Worm (Caenorhabditis elegans): ENCODE data around the gene twk-45.

The twk-45 gene

ce11 chrIII:2760726-2761125 lies 41.0 kb downstream of the twk-45 start, which contains the start of gene pho-9:
Gene pho-9, minus strand, starts transcription at chrIII:2760816.
- TF ChIP-seq rnt-1 (tag; optimal IDR thresholded peaks at IDR 0.05), result no peak
- TF ChIP-seq elt-2 (tag; optimal IDR thresholded peaks at IDR 0.05), result peak; percentile 50

- TF ChIP-seq ceh-34 (tag; optimal IDR thresholded peaks at IDR 0.05), result no peak
- TF ChIP-seq sox-4 (tag; optimal IDR thresholded peaks at IDR 0.05), result no peak
- no peak for TF ChIP-seq ceh-19 (GFP tag; optimal IDR thresholded peaks at IDR 0.05)
- TF ChIP-seq unc-55 (GFP tag; optimal IDR thresholded peaks at IDR 0.05), result no peak
- TF ChIP-seq elt-2 (tag; optimal IDR thresholded peaks at IDR 0.05), result no peak
- no peak for TF ChIP-seq C08G9.2 (tag; optimal IDR thresholded peaks at IDR 0.05)
- TF ChIP-seq che-1 (tag; optimal IDR thresholded peaks at IDR 0.05), result no peak
- no peak for TF ChIP-seq pros-1 (tag; optimal IDR thresholded peaks at IDR 0.05)
- TF ChIP-seq dmd-4 (tag; optimal IDR thresholded peaks at IDR 0.05; ENCODE audit: borderline replicate concordance), result no peak
- no peak for TF ChIP-seq nhr-232 (tag; optimal IDR thresholded peaks at IDR 0.05)
- no peak for TF ChIP-seq unc-86 (tag; optimal IDR thresholded peaks at IDR 0.05)
- TF ChIP-seq syd-9 (tag; optimal IDR thresholded peaks at IDR 0.05), result no peak
- no peak for TF ChIP-seq unc-3 (GFP tag; conservative IDR thresholded peaks at IDR 0.05)
- TF ChIP-seq unc-3 (tag; optimal IDR thresholded peaks at IDR 0.05), result no peak
- no peak for TF ChIP-seq F13H6.1 (tag; optimal IDR thresholded peaks at IDR 0.05)
- no peak for TF ChIP-seq pax-1 (tag; optimal IDR thresholded peaks at IDR 0.05)
- no peak for TF ChIP-seq sox-2 (GFP tag; IDR thresholded peaks at IDR 0.05)
Measured at ce11 chrIII:2759308-2759707, 42.4 kb downstream of the twk-45 start.

- no peak for TF ChIP-seq C38D4.7 (GFP tag; optimal IDR thresholded peaks at IDR 0.05)
- TF ChIP-seq lin-11 (tag; optimal IDR thresholded peaks at IDR 0.05), result no peak
- TF ChIP-seq nfya-1 (tag; optimal IDR thresholded peaks at IDR 0.05), result no peak
- TF ChIP-seq dve-1 (tag; optimal IDR thresholded peaks at IDR 0.05), result no peak
- no peak for TF ChIP-seq fkh-10 (GFP tag; optimal IDR thresholded peaks at IDR 0.05)
- TF ChIP-seq pax-1 (tag; optimal IDR thresholded peaks at IDR 0.05), result no peak
- no peak for TF ChIP-seq ets-4 (tag; optimal IDR thresholded peaks at IDR 0.05)
- no peak for TF ChIP-seq F13H6.1 (tag; optimal IDR thresholded peaks at IDR 0.05)
- no peak for TF ChIP-seq npax-4 (tag; optimal IDR thresholded peaks at IDR 0.05)
- no peak for TF ChIP-seq ceh-14 (tag; optimal IDR thresholded peaks at IDR 0.05)
- no peak for TF ChIP-seq Y22D7AL.16 (tag; optimal IDR thresholded peaks at IDR 0.05)
- TF ChIP-seq ceh-6 (GFP tag; optimal IDR thresholded peaks at IDR 0.05), result no peak
- TF ChIP-seq sox-2 (GFP tag; IDR thresholded peaks at IDR 0.05), result no peak
Measured at ce11 chrIII:2758092-2758491, 43.6 kb downstream of the twk-45 start.

ce11 chrIII:2757478-2757877 lies 44.2 kb downstream of the twk-45 start:
- TF ChIP-seq Y22D7AL.16 (tag; optimal IDR thresholded peaks at IDR 0.05), result no peak
- TF ChIP-seq dve-1 (tag; optimal IDR thresholded peaks at IDR 0.05), result peak; percentile 72

- TF ChIP-seq mec-3 (tag; optimal IDR thresholded peaks at IDR 0.05; ENCODE audit: borderline replicate concordance), result no peak
- no peak for TF ChIP-seq sox-4 (tag; optimal IDR thresholded peaks at IDR 0.05)
- TF ChIP-seq lim-6 (tag; optimal IDR thresholded peaks at IDR 0.05), result no peak
- TF ChIP-seq ceh-14 (tag; optimal IDR thresholded peaks at IDR 0.05), result no peak
- TF ChIP-seq T23F11.4 (GFP tag; optimal IDR thresholded peaks at IDR 0.05), result no peak
- no peak for TF ChIP-seq madf-2 (tag; optimal IDR thresholded peaks at IDR 0.05)
- no peak for TF ChIP-seq ahr-1 (tag; optimal IDR thresholded peaks at IDR 0.05)
- TF ChIP-seq ttx-3 (tag; optimal IDR thresholded peaks at IDR 0.05), result no peak
- no peak for TF ChIP-seq hlh-13 (GFP tag; optimal IDR thresholded peaks at IDR 0.05)
- no peak for TF ChIP-seq fkh-10 (GFP tag; optimal IDR thresholded peaks at IDR 0.05)
- no peak for TF ChIP-seq rnt-1 (tag; optimal IDR thresholded peaks at IDR 0.05)
- TF ChIP-seq Y22D7AL.16 (tag; optimal IDR thresholded peaks at IDR 0.05), result no peak
- no peak for TF ChIP-seq hlh-8 (tag; optimal IDR thresholded peaks at IDR 0.05)
- no peak for TF ChIP-seq sdc-2 (tag; optimal IDR thresholded peaks at IDR 0.05)
- no peak for TF ChIP-seq che-1 (tag; optimal IDR thresholded peaks at IDR 0.05)
- no peak for TF ChIP-seq ceh-24 (tag; optimal IDR thresholded peaks at IDR 0.05)
- no peak for TF ChIP-seq elt-4 (tag; optimal IDR thresholded peaks at IDR 0.05)
- no peak for TF ChIP-seq npax-4 (tag; optimal IDR thresholded peaks at IDR 0.05)
- no peak for TF ChIP-seq pros-1 (tag; optimal IDR thresholded peaks at IDR 0.05)
- no peak for TF ChIP-seq unc-3 (GFP tag; conservative IDR thresholded peaks at IDR 0.05)
- no peak for TF ChIP-seq unc-3 (tag; optimal IDR thresholded peaks at IDR 0.05)
Measured at ce11 chrIII:2756260-2756659, 45.4 kb downstream of the twk-45 start, which contains the start of gene gldi-9. Gene gldi-9, minus strand, starts transcription at chrIII:2756360.
